Worm (Caenorhabditis elegans): ENCODE data around the gene B0280.9.
A peak's percentile ranks its signal among the peaks of the same experiment; 100 is the strongest.

DNA sequence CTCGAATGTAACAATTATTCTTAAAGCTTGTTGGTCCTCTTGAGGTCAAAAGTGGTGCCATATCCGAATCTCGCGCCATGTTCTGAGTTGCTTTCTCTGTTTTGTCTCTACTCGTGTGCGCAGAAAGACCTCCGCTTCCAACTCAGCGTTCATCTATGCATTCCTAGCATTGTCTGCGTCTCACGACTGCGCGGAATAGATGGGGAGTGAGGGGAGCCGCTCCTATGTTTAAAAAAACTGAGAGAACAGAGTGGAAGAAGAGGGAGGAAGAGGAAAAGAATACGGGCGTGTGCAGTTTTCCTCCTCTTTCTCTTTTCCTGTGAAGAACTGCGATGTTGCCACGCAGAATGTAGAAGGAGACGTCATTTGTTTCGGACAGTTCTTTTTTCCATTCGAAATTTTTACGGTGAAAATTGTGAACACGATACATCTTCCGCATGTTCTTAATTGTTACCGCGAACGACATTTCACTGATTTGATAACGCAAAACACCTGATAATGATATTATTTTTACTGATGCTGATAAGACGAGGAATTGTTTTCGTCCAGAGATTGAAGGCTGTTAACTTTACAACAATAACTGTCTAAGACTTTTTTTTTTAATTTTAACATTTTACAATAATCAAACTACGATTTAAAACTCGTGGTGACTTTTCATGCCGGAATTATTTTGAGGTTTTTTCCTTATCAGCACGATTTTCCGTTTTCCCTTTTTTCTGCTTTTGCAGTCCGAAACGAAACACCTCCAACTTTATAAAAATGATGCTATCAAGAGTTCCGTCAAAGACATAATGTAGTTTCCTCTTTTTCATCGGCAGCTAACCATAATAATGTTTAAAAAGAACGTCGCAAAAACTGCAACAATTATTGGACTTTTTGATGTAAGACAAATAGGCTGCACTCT, 44.2 kb upstream of the B0280.9 start:
- TF ChIP-seq elt-1 (tag; optimal IDR thresholded peaks at IDR 0.05; ENCODE audit: borderline replicate concordance, insufficient read depth) = no peak
- TF ChIP-seq nhr-237 (tag; optimal IDR thresholded peaks at IDR 0.05) = peak; percentile 6
- no peak for TF ChIP-seq unc-62 (GFP tag; optimal IDR thresholded peaks at IDR 0.05)
- no peak for TF ChIP-seq ceh-43 (GFP tag; optimal IDR thresholded peaks at IDR 0.05)
- TF ChIP-seq snpc-4 (tag; optimal IDR thresholded peaks at IDR 0.05) = no peak
- no peak for TF ChIP-seq elt-3 (tag; optimal IDR thresholded peaks at IDR 0.05)
- TF ChIP-seq nhr-2 (tag; optimal IDR thresholded peaks at IDR 0.05) = no peak
- no peak for TF ChIP-seq M03D4.4 (tag; optimal IDR thresholded peaks at IDR 0.05)
- no peak for TF ChIP-seq blmp-1 (tag; optimal IDR thresholded peaks at IDR 0.05)
- TF ChIP-seq lin-13 (tag; optimal IDR thresholded peaks at IDR 0.05) = no peak
- TF ChIP-seq mep-1 (tag; optimal IDR thresholded peaks at IDR 0.05) = no peak
- TF ChIP-seq unc-39 (tag; optimal IDR thresholded peaks at IDR 0.05) = no peak
- TF ChIP-seq sem-2 (GFP tag; optimal IDR thresholded peaks at IDR 0.05) = no peak
- no peak for TF ChIP-seq nhr-76 (tag; optimal IDR thresholded peaks at IDR 0.05)

Measured in whole organism, mixed stage, embryonic.